Fruit fly (Drosophila melanogaster): ENCODE data around the gene CG12204.
A peak's percentile ranks its signal among the peaks of the same experiment; 100 is the strongest.

CG12204 gene

DNA sequence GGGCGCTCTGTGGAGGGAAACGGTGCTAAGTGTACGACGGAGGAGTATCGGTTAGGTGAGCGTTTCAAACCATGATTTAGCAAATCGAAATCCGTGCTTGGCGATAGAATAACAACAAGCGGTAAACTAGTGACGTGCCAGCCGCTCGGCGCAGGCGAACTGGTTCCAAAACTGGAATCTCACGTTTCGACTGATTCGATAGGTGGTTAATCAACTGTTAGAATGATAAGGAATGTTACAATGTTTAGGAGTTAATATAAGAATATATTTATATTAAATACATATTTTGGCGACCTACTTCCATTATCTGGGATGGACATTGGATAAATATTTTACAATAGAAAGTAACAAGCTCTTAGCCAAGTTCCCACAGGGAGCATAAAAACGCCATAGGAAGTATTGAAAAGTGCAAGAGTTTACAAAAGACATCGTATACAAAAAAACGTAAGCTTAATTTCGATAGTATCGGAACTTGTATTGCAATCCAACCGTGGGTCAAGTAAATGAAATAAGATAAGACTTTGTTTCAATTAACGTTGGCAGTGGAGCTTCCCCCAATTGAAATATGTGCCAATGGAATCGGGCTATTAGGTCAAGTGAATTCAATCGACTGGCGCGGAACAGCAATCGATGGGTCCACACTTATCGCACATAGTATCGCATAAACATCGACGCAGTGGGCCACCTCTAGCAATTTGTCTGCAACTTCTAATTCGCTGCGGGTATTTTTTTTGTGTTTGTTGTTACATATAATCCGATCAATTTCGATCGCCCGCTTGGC is 819 bp upstream of the CG12204 start, which contains the start of the genes ksh, CG14200 and Pfrx (continued):
- TF ChIP-seq Fer3 (tag; optimal IDR thresholded peaks at IDR 0.05) (no peak), Lim3 (GFP tag; IDR thresholded peaks at IDR 0.05) (no peak), sens-2 (GFP tag; IDR thresholded peaks at IDR 0.05) (no peak), Gsc (GFP tag; IDR thresholded peaks at IDR 0.05) (no peak), usp (GFP tag; optimal IDR thresholded peaks at IDR 0.05) (no peak), CG6175 (GFP tag; IDR thresholded peaks at IDR 0.05) (no peak), Optix (GFP tag; IDR thresholded peaks at IDR 0.05) (no peak), CG13287 (GFP tag; IDR thresholded peaks at IDR 0.05; ENCODE audit: partially characterized antibody) (peak; percentile 79), CG6683 (GFP tag; optimal IDR thresholded peaks at IDR 0.05) (no peak), lov (optimal IDR thresholded peaks at IDR 0.05) (no peak), lov (GFP tag; IDR thresholded peaks at IDR 0.05) (no peak), CG11560 (tag; IDR thresholded peaks at IDR 0.05) (peak; percentile 64; the same call in 2 of the 3 replicates), aop (GFP tag; IDR thresholded peaks at IDR 0.05) (no peak), HLH3B (GFP tag; IDR thresholded peaks at IDR 0.05) (no peak), Trl (optimal IDR thresholded peaks at IDR 0.05) (no peak), Trl (GFP tag; optimal IDR thresholded peaks at IDR 0.05) (no peak), CG8924 (tag; optimal IDR thresholded peaks at IDR 0.05) (no peak), dmrt99B (tag; optimal IDR thresholded peaks at IDR 0.05) (no peak), Doc3 (GFP tag; IDR thresholded peaks at IDR 0.05; ENCODE audit: partially characterized antibody) (peak; percentile 60), CG2199 (GFP tag; IDR thresholded peaks at IDR 0.05) (no peak), CG13624 (GFP tag; optimal IDR thresholded peaks at IDR 0.05) (peak; percentile 41), danr (GFP tag; IDR thresholded peaks at IDR 0.05) (no peak), CG13894 (tag; optimal IDR thresholded peaks at IDR 0.05) (no peak), CG9876 (GFP tag; optimal IDR thresholded peaks at IDR 0.05) (no peak), CTCF (GFP tag; optimal IDR thresholded peaks at IDR 0.05) (no peak), TFAM (GFP tag; optimal IDR thresholded peaks at IDR 0.05) (no peak), crp (GFP tag; optimal IDR thresholded peaks at IDR 0.05) (no peak), CG4730 (GFP tag; IDR thresholded peaks at IDR 0.05) (no peak), twi (tag; optimal IDR thresholded peaks at IDR 0.05) (no peak), Med (GFP tag) (peak; percentile 89), Oli (tag; optimal IDR thresholded peaks at IDR 0.05) (no peak), Bdp1 (GFP tag; optimal IDR thresholded peaks at IDR 0.05) (no peak), Asciz (GFP tag; optimal IDR thresholded peaks at IDR 0.05) (no peak), Dll (GFP tag; IDR thresholded peaks at IDR 0.05; ENCODE audit: partially characterized antibody) (peak; percentile 81), CG16813 (GFP tag; IDR thresholded peaks at IDR 0.05; ENCODE audit: partially characterized antibody) (peak; percentile 92), Max (GFP tag; optimal IDR thresholded peaks at IDR 0.05) (no peak), Poxn (GFP tag; IDR thresholded peaks at IDR 0.05) (no peak), tll (GFP tag; optimal IDR thresholded peaks at IDR 0.05) (no peak), CG12659 (GFP tag; optimal IDR thresholded peaks at IDR 0.05) (peak; percentile 38), CG12071 (GFP tag; optimal IDR thresholded peaks at IDR 0.05) (no peak), CG10209 (GFP tag; optimal IDR thresholded peaks at IDR 0.05) (no peak), Mrtf (GFP tag; IDR thresholded peaks at IDR 0.05) (no peak), CG4424 (GFP tag; optimal IDR thresholded peaks at IDR 0.05) (no peak), sna (GFP tag; IDR thresholded peaks at IDR 0.05; ENCODE audit: partially characterized antibody) (peak; percentile 39), CG9437 (GFP tag; optimal IDR thresholded peaks at IDR 0.05) (peak; percentile 47), CG17186 (GFP tag; optimal IDR thresholded peaks at IDR 0.05) (peak; percentile 84), CG10565 (GFP tag; optimal IDR thresholded peaks at IDR 0.05) (no peak), sisA (GFP tag; IDR thresholded peaks at IDR 0.05) (peak; percentile 26; the same call in 1 of the 2 replicates), GATAe (GFP tag; conservative IDR thresholded peaks at IDR 0.05) (no peak), Side (GFP tag; optimal IDR thresholded peaks at IDR 0.05) (no peak), CG2202 (tag; optimal IDR thresholded peaks at IDR 0.05) (no peak)

All from whole organism, embryonic.